Fruit fly (Drosophila melanogaster) Kc167 (cell line): ENCODE results near the gene CG14930.

Source experiments
- Myc ChIP-seq: fragments of >200 bp; optimal IDR thresholded peaks from 2 replicates; lab custom pipeline; 2017; ENCODE audit warnings: missing external identifiers
- Sin3A ChIP-seq: fragments of >200 bp; optimal IDR thresholded peaks from 2 replicates; lab custom pipeline; 2018; ENCODE audit warnings: missing external identifiers
- insv ChIP-seq: fragments of >200 bp; optimal IDR thresholded peaks from 3 replicates; lab custom pipeline; 2018; ENCODE audit warnings: missing external identifiers
- psq ChIP-seq: fragments of >200 bp; optimal IDR thresholded peaks from 2 replicates; lab custom pipeline; 2017; ENCODE audit warnings: missing external identifiers

DNA sequence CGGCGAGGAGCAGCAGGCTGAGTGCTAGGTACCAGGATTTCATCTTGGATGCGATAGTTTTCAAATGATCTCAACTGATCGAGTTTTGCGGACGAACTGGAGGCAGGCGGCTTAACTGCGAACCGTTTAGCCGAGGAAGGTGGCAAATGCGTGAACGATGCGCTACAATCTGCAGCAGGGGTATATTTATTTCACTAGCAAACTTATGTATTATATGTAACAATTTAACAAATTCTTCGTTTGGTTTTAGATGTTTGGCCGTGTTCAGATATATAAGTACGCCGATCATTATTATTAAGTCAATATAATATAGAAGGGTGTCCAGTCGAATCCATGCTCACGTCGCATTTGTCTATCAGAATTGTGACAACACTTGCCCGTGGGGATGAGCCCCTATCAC is 9.9 kb upstream of the CG14930 start, which contains the start of gene CG31706:
- TF ChIP-seq psq: no peak
- no peak for TF ChIP-seq Sin3A (lab: Kevin White, UChicago)
- TF ChIP-seq insv (lab: Kevin White, UChicago): no peak
- TF ChIP-seq Myc (lab: Kevin White, UChicago): no peak
